Fruit fly (Drosophila melanogaster) whole organism, wandering third instar larva: Measurements from ENCODE around the gene Rala.

Experiments
- Abd-B ChIP-seq: fragments of >200 bp; optimal IDR thresholded peaks from 2 replicates; lab custom pipeline; 2017; ENCODE audit warnings: missing biosample characterization, missing genetic modification characterization
- CG9705 ChIP-seq: fragments of 200-800 bp; sonication (Bioruptor generic); optimal IDR thresholded peaks from 2 replicates; lab custom pipeline; 2018; ENCODE audit warnings: missing biosample characterization, mild to moderate bottlenecking, missing genetic modification characterization
- CrebA ChIP-seq: fragments of 200-800 bp; sonication (Bioruptor generic); optimal IDR thresholded peaks from 2 replicates; lab custom pipeline; 2016; ENCODE audit warnings: missing biosample characterization, mild to moderate bottlenecking, missing genetic modification characterization, borderline replicate concordance
- Dfd ChIP-seq: fragments of >200 bp; optimal IDR thresholded peaks from 2 replicates; lab custom pipeline; 2017; ENCODE audit warnings: missing biosample characterization, missing genetic modification characterization
- Dif ChIP-seq: fragments of 200-275, 200-300 bp; sonication (Bioruptor generic); optimal IDR thresholded peaks from 2 replicates; lab custom pipeline; 2018; ENCODE audit warnings: missing biosample characterization, missing genetic modification characterization; ENCODE audit not compliant: partially characterized antibody
- GATAd ChIP-seq: sonication (Bioruptor generic); optimal IDR thresholded peaks from 2 replicates; lab custom pipeline; 2016; ENCODE audit warnings: missing biosample characterization, missing genetic modification characterization
- HLH106 ChIP-seq: fragments of 200-800 bp; optimal IDR thresholded peaks from 3 replicates; lab custom pipeline; 2019; ENCODE audit warnings: missing biosample characterization, mild to moderate bottlenecking, missing genetic modification characterization, moderate library complexity
- Hnf4 ChIP-seq: fragments of 200-800 bp; sonication (Bioruptor generic); optimal IDR thresholded peaks from 2 replicates; lab custom pipeline; 2016; ENCODE audit warnings: missing biosample characterization, mild to moderate bottlenecking, missing genetic modification characterization
- Hr83 ChIP-seq: fragments of 200-300 bp; sonication (Bioruptor generic); optimal IDR thresholded peaks from 2 replicates; lab custom pipeline; 2016; ENCODE audit warnings: missing biosample characterization, mild to moderate bottlenecking, missing genetic modification characterization, moderate library complexity; ENCODE audit not compliant: poor library complexity, severe bottlenecking
- Jra ChIP-seq: sonication (Bioruptor generic); optimal IDR thresholded peaks from 2 replicates; lab custom pipeline; 2016; ENCODE audit warnings: missing biosample characterization, missing genetic modification characterization
- Mio ChIP-seq: sonication (Bioruptor generic); optimal IDR thresholded peaks from 2 replicates; lab custom pipeline; 2016; ENCODE audit warnings: missing biosample characterization, missing genetic modification characterization
- Myc ChIP-seq: fragments of >200 bp; optimal IDR thresholded peaks from 2 replicates; lab custom pipeline; 2017
- Rel ChIP-seq, 2 experiments: fragments of 200-800 bp; sonication (Bioruptor generic) in 1 of 2; optimal IDR thresholded peaks; 2 replicates in 1 of 2; 3 replicates in 1 of 2; lab custom pipeline; 2016 to 2019; ENCODE audit warnings: mild to moderate bottlenecking in 2 of 2, missing biosample characterization in 2 of 2, missing genetic modification characterization in 2 of 2, moderate library complexity in 1 of 2
- Sp1 ChIP-seq: fragments of 200-800 bp; sonication (Bioruptor generic); optimal IDR thresholded peaks from 3 replicates; lab custom pipeline; 2019; ENCODE audit warnings: missing biosample characterization, mild to moderate bottlenecking, missing genetic modification characterization, moderate library complexity
- Vsx2 ChIP-seq: fragments of 200-300, 225-300 bp; sonication (Bioruptor generic); optimal IDR thresholded peaks from 2 replicates; lab custom pipeline; 2018; ENCODE audit warnings: missing biosample characterization, missing genetic modification characterization; ENCODE audit not compliant: partially characterized antibody
- brk ChIP-seq: fragments of 200-800 bp; sonication (Bioruptor generic); optimal IDR thresholded peaks from 2 replicates; lab custom pipeline; 2016; ENCODE audit warnings: missing biosample characterization, mild to moderate bottlenecking, missing genetic modification characterization
- dl ChIP-seq, 2 experiments: fragments of 175-275, 200-275 bp in 1 of 2; fragments of 200-275 bp in 1 of 2; sonication (Bioruptor generic); optimal IDR thresholded peaks; lab custom pipeline; 2018; ENCODE audit warnings: mild to moderate bottlenecking in 2 of 2, missing biosample characterization in 2 of 2, missing genetic modification characterization in 2 of 2, moderate library complexity in 2 of 2; ENCODE audit not compliant: partially characterized antibody in 2 of 2, insufficient read depth in 1 of 2
- ey ChIP-seq: fragments of 200-800 bp; sonication (Bioruptor generic); optimal IDR thresholded peaks from 2 replicates; lab custom pipeline; 2016; ENCODE audit warnings: missing biosample characterization, missing genetic modification characterization
- foxo ChIP-seq, 2 experiments: fragments of 200-800 bp; sonication (Bioruptor generic); optimal IDR thresholded peaks; 2 replicates in 1 of 2; 3 replicates in 1 of 2; lab custom pipeline; 2016 to 2017; ENCODE audit warnings: missing biosample characterization in 2 of 2, missing genetic modification characterization in 2 of 2
- fru ChIP-seq: fragments of 200-800 bp; sonication (Bioruptor generic); optimal IDR thresholded peaks from 3 replicates; lab custom pipeline; 2016; ENCODE audit warnings: missing biosample characterization, mild to moderate bottlenecking, missing genetic modification characterization
- h ChIP-seq: fragments of 200-800 bp; sonication (Bioruptor generic); optimal IDR thresholded peaks from 3 replicates; lab custom pipeline; 2016; ENCODE audit warnings: missing biosample characterization, mild to moderate bottlenecking, missing genetic modification characterization
- jim ChIP-seq: fragments of 175-275, 200-325 bp; sonication (Bioruptor generic); optimal IDR thresholded peaks from 2 replicates; lab custom pipeline; 2016; ENCODE audit warnings: missing biosample characterization, mild to moderate bottlenecking, missing genetic modification characterization
- lola ChIP-seq: fragments of >200 bp; optimal IDR thresholded peaks from 2 replicates; lab custom pipeline; 2017; ENCODE audit warnings: missing biosample characterization, missing genetic modification characterization
- pan ChIP-seq: fragments of >200 bp; optimal IDR thresholded peaks from 2 replicates; lab custom pipeline; 2017
- psq ChIP-seq: fragments of 200-800 bp; sonication (Bioruptor generic); optimal IDR thresholded peaks from 3 replicates; lab custom pipeline; 2017; ENCODE audit warnings: missing biosample characterization, mild to moderate bottlenecking, missing genetic modification characterization, moderate library complexity
- rgr ChIP-seq: fragments of 200-800 bp; sonication (Bioruptor generic); optimal IDR thresholded peaks from 3 replicates; lab custom pipeline; 2016; ENCODE audit warnings: missing biosample characterization, mild to moderate bottlenecking, missing genetic modification characterization
- sage ChIP-seq: fragments of 200-800 bp; sonication (Bioruptor generic); optimal IDR thresholded peaks from 2 replicates; lab custom pipeline; 2016; ENCODE audit warnings: missing biosample characterization, mild to moderate bottlenecking, missing genetic modification characterization
- sv ChIP-seq: fragments of 200-800 bp; sonication (Bioruptor generic); optimal IDR thresholded peaks from 3 replicates; lab custom pipeline; 2016; ENCODE audit warnings: missing biosample characterization, missing genetic modification characterization
- tai ChIP-seq: sonication (Bioruptor generic); optimal IDR thresholded peaks from 2 replicates; lab custom pipeline; 2016; ENCODE audit warnings: missing biosample characterization, missing genetic modification characterization
- usp ChIP-seq: fragments of >200 bp; optimal IDR thresholded peaks from 2 replicates; lab custom pipeline; 2017; ENCODE audit warnings: missing biosample characterization, missing genetic modification characterization

Rala gene

DNA sequence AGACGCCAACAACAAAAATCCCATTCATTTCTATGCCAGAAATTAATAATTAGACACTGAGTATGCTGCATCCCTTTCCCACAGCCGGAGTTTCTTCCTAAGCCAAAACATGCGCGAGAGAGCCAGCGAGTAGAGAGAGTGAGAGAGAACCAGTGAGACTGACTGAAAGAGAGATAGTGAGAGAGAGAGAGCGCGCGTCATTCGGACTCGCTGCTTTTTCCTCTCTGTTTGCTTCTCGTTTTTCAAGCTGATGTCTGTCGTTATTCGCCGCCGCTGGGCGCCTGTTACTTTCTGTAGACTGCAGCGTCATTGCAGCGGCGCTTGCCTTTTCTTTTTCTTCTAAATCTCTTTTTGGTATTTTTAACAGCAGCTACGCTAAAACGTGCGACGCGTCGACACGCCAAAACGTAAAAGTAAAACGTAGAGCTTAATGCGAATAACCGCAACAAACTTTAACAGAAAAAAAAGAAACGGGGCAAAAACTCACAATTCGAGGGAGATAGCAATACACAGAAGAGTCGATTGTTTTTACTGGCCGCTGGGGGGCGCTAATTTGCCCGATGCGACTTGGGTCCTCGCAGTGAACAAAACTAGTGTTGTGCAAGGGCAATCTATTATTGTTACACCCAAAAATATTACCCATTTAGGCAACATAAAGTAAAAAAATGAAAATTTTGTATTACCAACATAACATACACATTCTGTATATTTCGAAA lies 21.4 kb upstream of the Rala start:
- TF ChIP-seq Vsx2 (GFP tag; lab: Kevin White, UChicago) (peak; percentile 93), psq (peak; percentile 31), Sp1 (GFP tag; lab: Kevin White, UChicago) (peak; percentile 36), Dif (peak; percentile 97), dl (GFP tag; optimal IDR thresholded peaks at IDR 0.05; lab: Kevin White, UChicago; ENCODE audit: insufficient read depth in 1 of 2, partially characterized antibody in 2 of 2) (peak; percentile 93 to 96), CG9705 (GFP tag; lab: Kevin White, UChicago) (no peak), sage (GFP tag; lab: Kevin White, UChicago) (peak; percentile 51), CrebA (peak; percentile 88), Rel (GFP tag; optimal IDR thresholded peaks at IDR 0.05; lab: Kevin White, UChicago) (peak; percentile 31), Rel (tag; optimal IDR thresholded peaks at IDR 0.05; lab: Kevin White, UChicago) (peak; percentile 69), h (GFP tag; lab: Kevin White, UChicago) (peak; percentile 47), brk (GFP tag; lab: Kevin White, UChicago) (peak; percentile 54), Hr83 (no peak), foxo (GFP tag; optimal IDR thresholded peaks at IDR 0.05; lab: Kevin White, UChicago) (peak in 1 of 2 experiments; percentile 20), sv (GFP tag; lab: Kevin White, UChicago) (no peak)

- TF ChIP-seq Abd-B (GFP tag; lab: Kevin White, UChicago): no peak
- TF ChIP-seq Sp1 (GFP tag; lab: Kevin White, UChicago): no peak
- TF ChIP-seq jim: no peak
- TF ChIP-seq usp: no peak
- no peak for TF ChIP-seq Hnf4
- TF ChIP-seq pan (lab: Kevin White, UChicago): no peak
- no peak for TF ChIP-seq HLH106 (tag; lab: Kevin White, UChicago)
- no peak for TF ChIP-seq GATAd (GFP tag; lab: Kevin White, UChicago)
- no peak for TF ChIP-seq Myc (lab: Kevin White, UChicago)
- TF ChIP-seq lola (GFP tag; lab: Kevin White, UChicago): no peak
- TF ChIP-seq ey (GFP tag; lab: Kevin White, UChicago): no peak
Observed at dm6 chrX:3740319-3740718, 20.9 kb upstream of the Rala start.

dm6 chrX:3739889-3740187 lies 20.4 kb upstream of the Rala start:
- TF ChIP-seq GATAd (GFP tag; lab: Kevin White, UChicago) (no peak), Mio (no peak), sv (GFP tag; lab: Kevin White, UChicago) (no peak), Jra (no peak), Vsx2 (GFP tag; lab: Kevin White, UChicago) (no peak), CrebA (no peak), rgr (GFP tag; lab: Kevin White, UChicago) (no peak), Dfd (GFP tag; lab: Kevin White, UChicago) (no peak), Hnf4 (no peak), Hr83 (no peak)
- TF ChIP-seq, all 38 proteins: peak for 0

DNA sequence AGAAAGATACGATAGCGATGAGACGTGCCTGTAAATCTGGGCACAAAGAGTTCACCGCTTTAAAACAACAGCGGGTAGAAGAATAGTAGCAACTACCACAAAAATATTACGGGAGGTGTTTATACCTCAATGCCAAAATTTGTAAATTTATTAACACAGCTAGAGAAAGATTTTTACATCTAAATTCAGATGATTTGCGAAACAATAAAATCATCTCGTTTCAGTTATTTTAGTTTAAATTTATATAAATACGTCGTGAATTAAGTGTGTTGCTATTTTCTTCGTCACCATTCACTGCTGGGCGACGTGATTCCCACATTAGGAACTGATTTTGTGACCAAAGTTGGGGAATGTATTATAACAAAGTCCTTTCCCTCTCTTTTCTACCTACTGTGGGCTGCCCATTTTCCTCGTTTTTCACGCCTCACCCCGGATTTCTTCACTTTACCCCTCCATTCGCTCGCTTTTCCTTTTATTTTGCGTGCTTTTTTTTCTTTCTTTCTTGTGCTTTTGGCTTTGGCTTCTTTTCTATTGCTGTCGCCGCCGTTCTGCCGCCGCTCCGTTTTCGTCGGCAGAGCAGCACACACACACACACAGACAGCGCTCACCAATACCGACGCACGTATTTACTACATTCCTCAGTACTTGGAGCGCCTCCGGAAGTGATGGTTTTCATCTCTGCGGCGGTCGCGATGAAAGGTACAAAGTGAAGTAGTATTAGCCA lies 19.9 kb upstream of the Rala start:
- TF ChIP-seq brk (GFP tag; lab: Kevin White, UChicago) (no peak), tai (GFP tag; lab: Kevin White, UChicago) (no peak), CG9705 (GFP tag; lab: Kevin White, UChicago) (no peak), HLH106 (tag; lab: Kevin White, UChicago) (no peak), fru (no peak), Dfd (GFP tag; lab: Kevin White, UChicago) (no peak), Sp1 (GFP tag; lab: Kevin White, UChicago) (no peak), sv (GFP tag; lab: Kevin White, UChicago) (no peak), Hr83 (no peak), Jra (no peak), Mio (no peak)

dm6 chrX:3737774-3738173 lies 18.3 kb upstream of the Rala start:
- TF ChIP-seq ey (GFP tag; lab: Kevin White, UChicago) (no peak), sv (GFP tag; lab: Kevin White, UChicago) (no peak), psq (no peak), Dfd (GFP tag; lab: Kevin White, UChicago) (peak; percentile 19), Hnf4 (no peak)
- TF ChIP-seq, all 38 proteins: peak for 1
